Worm (Caenorhabditis elegans) whole organism, L2 larva: Measurements from ENCODE around the gene cest-19.
A peak's percentile ranks its signal among the peaks of the same experiment; 100 is the strongest.

Source experiments
- C34F6.9 ChIP-seq: fragments of 150-350 bp; optimal IDR thresholded peaks from 2 replicates; lab custom pipeline; 2014; ENCODE audit warnings: missing biosample characterization, missing genetic modification characterization
- F13H6.1 ChIP-seq: sonication (generic microtip); optimal IDR thresholded peaks from 2 replicates; lab custom pipeline; 2016; ENCODE audit warnings: missing genetic modification characterization, missing compliant biosample characterization
- R02D3.7 ChIP-seq: fragments of 150-350 bp; optimal IDR thresholded peaks from 2 replicates; lab custom pipeline; 2014; ENCODE audit warnings: missing biosample characterization, missing genetic modification characterization
- Y55F3AM.14 ChIP-seq: fragments of 200-800 bp; sonication (Bioruptor generic); optimal IDR thresholded peaks from 2 replicates; lab custom pipeline; 2018; ENCODE audit warnings: mild to moderate bottlenecking, missing genetic modification characterization, missing compliant biosample characterization
- ZK546.5 ChIP-seq: sonication (generic microtip); optimal IDR thresholded peaks from 2 replicates; lab custom pipeline; 2017; ENCODE audit warnings: missing biosample characterization, missing genetic modification characterization
- alr-1 ChIP-seq: fragments of 150-350 bp; optimal IDR thresholded peaks from 2 replicates; lab custom pipeline; 2014; ENCODE audit warnings: missing biosample characterization, missing genetic modification characterization
- aly-2 ChIP-seq: fragments of 150-350 bp; optimal IDR thresholded peaks from 2 replicates; lab custom pipeline; 2014; ENCODE audit warnings: missing biosample characterization, missing genetic modification characterization
- ama-1 ChIP-seq: fragments of 150-350 bp; optimal IDR thresholded peaks from 2 replicates; lab custom pipeline; 2018; ENCODE audit warnings: inconsistent platforms
- blmp-1 ChIP-seq: sonication (generic microtip); optimal IDR thresholded peaks from 2 replicates; lab custom pipeline; 2017; ENCODE audit warnings: missing genetic modification characterization, mild to moderate bottlenecking, missing compliant biosample characterization, antibody characterized with exemption, moderate library complexity; ENCODE audit not compliant: insufficient read depth
- ceh-16 ChIP-seq: fragments of 150-350 bp; optimal IDR thresholded peaks from 2 replicates; lab custom pipeline; 2014; ENCODE audit warnings: missing biosample characterization, missing genetic modification characterization
- ceh-82 ChIP-seq: fragments of 150-350 bp; optimal IDR thresholded peaks from 2 replicates; lab custom pipeline; 2014; ENCODE audit warnings: missing biosample characterization, missing genetic modification characterization
- crh-2 ChIP-seq: sonication (generic microtip); optimal IDR thresholded peaks from 2 replicates; lab custom pipeline; 2017; ENCODE audit warnings: missing biosample characterization, missing genetic modification characterization
- dmd-4 ChIP-seq: sonication (generic microtip); optimal IDR thresholded peaks from 2 replicates; lab custom pipeline; 2017; ENCODE audit warnings: missing biosample characterization, missing genetic modification characterization
- egl-27 ChIP-seq: sonication (generic microtip); optimal IDR thresholded peaks from 3 replicates; lab custom pipeline; 2017; ENCODE audit warnings: missing biosample characterization, missing genetic modification reagents, missing genetic modification characterization
- elt-1 ChIP-seq: fragments of 150-350 bp; optimal IDR thresholded peaks from 2 replicates; lab custom pipeline; 2014; ENCODE audit warnings: missing biosample characterization, missing genetic modification characterization
- elt-3 ChIP-seq: sonication (generic microtip); optimal IDR thresholded peaks from 2 replicates; lab custom pipeline; 2017; ENCODE audit warnings: missing biosample characterization, missing genetic modification characterization
- fos-1 ChIP-seq: fragments of 150-350 bp; optimal IDR thresholded peaks from 2 replicates; lab custom pipeline; 2014; ENCODE audit warnings: missing biosample characterization, missing genetic modification characterization
- gmeb-1 ChIP-seq: fragments of 150-350 bp; optimal IDR thresholded peaks from 2 replicates; lab custom pipeline; 2014; ENCODE audit warnings: missing biosample characterization, missing genetic modification characterization
- lin-11 ChIP-seq: fragments of 150-350 bp; sonication (generic microtip); optimal IDR thresholded peaks from 2 replicates; lab custom pipeline; 2014; ENCODE audit warnings: missing biosample characterization, missing genetic modification characterization, inconsistent platforms, mixed read lengths
- lin-13 ChIP-seq: fragments of 150-350 bp; optimal IDR thresholded peaks from 2 replicates; lab custom pipeline; 2014; ENCODE audit warnings: missing biosample characterization, missing genetic modification reagents, missing genetic modification characterization
- lin-39 ChIP-seq: fragments of 150-350 bp; optimal IDR thresholded peaks from 2 replicates; lab custom pipeline; 2014; ENCODE audit warnings: missing biosample characterization, missing genetic modification reagents, missing genetic modification characterization
- lsy-2 ChIP-seq, 2 experiments: fragments of 150-350 bp in 1 of 2; sonication (generic microtip) in 1 of 2; optimal IDR thresholded peaks; 2 replicates each; lab custom pipeline; 2014 to 2017; ENCODE audit warnings: missing biosample characterization in 2 of 2, missing genetic modification characterization in 2 of 2
- mab-5 ChIP-seq: fragments of 150-350 bp; optimal IDR thresholded peaks from 2 replicates; lab custom pipeline; 2014; ENCODE audit warnings: missing biosample characterization, missing genetic modification characterization
- mbf-1 ChIP-seq: sonication (generic microtip); optimal IDR thresholded peaks from 2 replicates; lab custom pipeline; 2017; ENCODE audit warnings: missing biosample characterization, missing genetic modification characterization
- mdl-1 ChIP-seq, 2 experiments: fragments of 150-350 bp in 1 of 2; sonication (generic microtip) in 1 of 2; optimal IDR thresholded peaks; 2 replicates each; lab custom pipeline; 2017; ENCODE audit warnings: missing biosample characterization in 2 of 2, missing genetic modification characterization in 2 of 2
- nhr-10 ChIP-seq: sonication (generic microtip); optimal IDR thresholded peaks from 2 replicates; lab custom pipeline; 2017; ENCODE audit warnings: missing biosample characterization, missing genetic modification characterization
- nhr-11 ChIP-seq: fragments of 150-350 bp; optimal IDR thresholded peaks from 2 replicates; lab custom pipeline; 2014; ENCODE audit warnings: missing biosample characterization, missing genetic modification characterization
- nhr-12 ChIP-seq: fragments of 150-350 bp; optimal IDR thresholded peaks from 2 replicates; lab custom pipeline; 2014; ENCODE audit warnings: missing biosample characterization, missing genetic modification characterization
- nhr-129 ChIP-seq: fragments of 150-350 bp; optimal IDR thresholded peaks from 2 replicates; lab custom pipeline; 2014; ENCODE audit warnings: missing biosample characterization, missing genetic modification characterization
- nhr-21 ChIP-seq: fragments of 150-350 bp; optimal IDR thresholded peaks from 2 replicates; lab custom pipeline; 2014; ENCODE audit warnings: missing biosample characterization, missing genetic modification characterization
- nhr-23 ChIP-seq: fragments of 150-350 bp; optimal IDR thresholded peaks from 2 replicates; lab custom pipeline; 2014; ENCODE audit warnings: missing biosample characterization, missing genetic modification reagents, missing genetic modification characterization
- nhr-237 ChIP-seq: fragments of 150-350 bp; optimal IDR thresholded peaks from 2 replicates; lab custom pipeline; 2014; ENCODE audit warnings: missing biosample characterization, missing genetic modification characterization
- nhr-25 ChIP-seq: fragments of 150-350 bp; sonication (generic microtip); optimal IDR thresholded peaks from 3 replicates; lab custom pipeline; 2014; ENCODE audit warnings: missing biosample characterization, missing genetic modification characterization
- nhr-6 ChIP-seq: fragments of 150-350 bp; optimal IDR thresholded peaks from 2 replicates; lab custom pipeline; 2014; ENCODE audit warnings: missing biosample characterization, missing genetic modification characterization
- nhr-77 ChIP-seq: fragments of 150-350 bp; optimal IDR thresholded peaks from 2 replicates; lab custom pipeline; 2014; ENCODE audit warnings: missing biosample characterization, missing genetic modification characterization
- peb-1 ChIP-seq: fragments of 150-350 bp; optimal IDR thresholded peaks from 2 replicates; lab custom pipeline; 2014; ENCODE audit warnings: missing biosample characterization, missing genetic modification characterization
- sem-4 ChIP-seq: fragments of 150-350 bp; optimal IDR thresholded peaks from 2 replicates; lab custom pipeline; 2014; ENCODE audit warnings: missing biosample characterization, missing genetic modification reagents, missing genetic modification characterization
- skn-1 ChIP-seq: sonication (generic microtip); optimal IDR thresholded peaks from 2 replicates; lab custom pipeline; 2017; ENCODE audit warnings: missing biosample characterization, missing genetic modification characterization
- sma-3 ChIP-seq: sonication (generic microtip); optimal IDR thresholded peaks from 2 replicates; lab custom pipeline; 2016; ENCODE audit warnings: missing genetic modification reagents, missing genetic modification characterization, missing compliant biosample characterization
- sma-9 ChIP-seq, 2 experiments: fragments of 150-350 bp in 1 of 2; sonication (generic microtip) in 1 of 2; optimal IDR thresholded peaks; 2 replicates each; lab custom pipeline; 2014 to 2016; ENCODE audit warnings: missing genetic modification characterization in 2 of 2, mild to moderate bottlenecking in 1 of 2, missing biosample characterization in 1 of 2, missing compliant biosample characterization in 1 of 2, missing genetic modification reagents in 1 of 2, moderate library complexity in 1 of 2
- snpc-4 ChIP-seq: fragments of 150-350 bp; optimal IDR thresholded peaks from 2 replicates; lab custom pipeline; 2014; ENCODE audit warnings: missing biosample characterization, missing genetic modification characterization
- unc-39 ChIP-seq: fragments of 150-350 bp; optimal IDR thresholded peaks from 2 replicates; lab custom pipeline; 2014; ENCODE audit warnings: missing biosample characterization, missing genetic modification characterization
- unc-55 ChIP-seq: fragments of 150-350 bp; sonication (generic microtip); optimal IDR thresholded peaks from 3 replicates; lab custom pipeline; 2014; ENCODE audit warnings: missing biosample characterization, missing genetic modification reagents, missing genetic modification characterization
- unc-62 ChIP-seq: fragments of 150-350 bp; optimal IDR thresholded peaks from 2 replicates; lab custom pipeline; 2014; ENCODE audit warnings: missing biosample characterization, missing genetic modification reagents, missing genetic modification characterization
- zag-1 ChIP-seq: fragments of 150-350 bp; optimal IDR thresholded peaks from 2 replicates; lab custom pipeline; 2014; ENCODE audit warnings: missing biosample characterization, missing genetic modification characterization
- ztf-1 ChIP-seq: fragments of 200-800 bp; sonication (Bioruptor generic); conservative IDR thresholded peaks from 2 replicates; pipeline ENCODE4 v1.3.6; 2022; ENCODE audit warnings: missing genetic modification characterization, missing compliant biosample characterization
- ztf-11 ChIP-seq: sonication (generic microtip); optimal IDR thresholded peaks from 2 replicates; lab custom pipeline; 2017; ENCODE audit warnings: missing biosample characterization, missing genetic modification characterization
- ztf-4 ChIP-seq: fragments of 150-350 bp; optimal IDR thresholded peaks from 2 replicates; lab custom pipeline; 2014; ENCODE audit warnings: missing biosample characterization, missing genetic modification characterization

cest-19 gene

DNA sequence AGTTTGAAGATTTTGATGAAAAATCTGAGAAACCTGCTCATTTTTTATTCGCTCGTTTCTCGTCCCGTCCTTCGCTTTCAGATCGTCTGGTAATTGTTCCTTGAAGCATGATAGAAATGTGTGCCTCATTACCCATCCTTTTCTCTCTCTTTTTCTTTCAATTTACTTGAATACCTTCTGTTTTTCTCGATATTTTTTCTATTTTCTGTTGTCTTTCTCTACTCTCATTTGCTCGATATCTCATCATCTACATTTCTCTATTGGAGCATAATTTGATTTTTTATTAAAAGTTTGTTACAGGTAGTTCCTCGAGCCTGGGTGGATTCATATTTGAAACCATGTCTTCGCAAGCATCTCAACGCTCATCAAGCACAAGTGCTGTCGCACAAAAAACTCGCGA, 14.5 kb upstream of the cest-19 start, which contains the start of gene ubc-17:
Gene ubc-17 (plus strand): TSS at position 301 of the 400 bp plus-strand sequence.
- no peak for TF ChIP-seq gmeb-1 (tag; lab: Kevin White, UChicago)
- no peak for TF ChIP-seq sem-4 (tag; lab: Kevin White, UChicago)

DNA sequence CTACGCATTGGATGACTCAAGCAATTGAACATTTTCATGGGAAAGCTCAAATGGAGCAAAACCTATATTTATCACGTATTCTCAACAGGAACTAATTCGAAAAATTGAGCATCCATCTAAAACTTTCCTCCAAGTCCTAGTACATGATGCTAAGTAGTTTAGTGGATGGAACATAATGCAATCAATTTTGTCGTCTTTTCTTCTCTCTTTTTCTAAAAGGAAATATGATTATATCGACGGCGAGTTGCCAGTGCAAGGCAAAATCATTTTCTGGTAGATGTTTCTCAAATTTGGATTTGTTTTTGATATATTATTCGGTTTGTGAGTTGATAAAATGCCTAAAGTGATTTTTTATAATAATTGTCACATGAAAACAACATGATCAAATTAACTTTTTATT, 4.9 kb upstream of the cest-19 start:
- peak; percentile 23 for TF ChIP-seq sma-9 (GFP tag; optimal IDR thresholded peaks at IDR 0.05; lab: Kevin White, UChicago)
- TF ChIP-seq sma-9 (tag; optimal IDR thresholded peaks at IDR 0.05; lab: Kevin White, UChicago) = no peak
- no peak for TF ChIP-seq sma-3 (GFP tag; lab: Kevin White, UChicago)
- no peak for TF ChIP-seq fos-1
- peak; percentile 40 for TF ChIP-seq sem-4 (tag; lab: Kevin White, UChicago)
- TF ChIP-seq mab-5 (tag; lab: Kevin White, UChicago) = no peak
- TF ChIP-seq nhr-10 (tag; lab: Kevin White, UChicago) = no peak
- no peak for TF ChIP-seq nhr-237
- no peak for TF ChIP-seq blmp-1
- TF ChIP-seq nhr-129 (tag; lab: Kevin White, UChicago) = no peak
- no peak for TF ChIP-seq elt-1 (tag; lab: Kevin White, UChicago)
- TF ChIP-seq unc-55 (GFP tag; lab: Kevin White, UChicago) = no peak
- no peak for TF ChIP-seq ztf-1
- peak; percentile 33 for TF ChIP-seq egl-27 (tag; lab: Kevin White, UChicago)
- no peak for TF ChIP-seq peb-1 (tag; lab: Kevin White, UChicago)
- TF ChIP-seq ceh-16 (tag; lab: Kevin White, UChicago) = no peak
- no peak for TF ChIP-seq crh-2 (tag; lab: Kevin White, UChicago)
- no peak for TF ChIP-seq snpc-4 (tag; lab: Kevin White, UChicago)
- TF ChIP-seq skn-1 (tag; lab: Kevin White, UChicago) = no peak
- no peak for TF ChIP-seq lin-13 (GFP tag; lab: Kevin White, UChicago)
- TF ChIP-seq nhr-21 (tag; lab: Kevin White, UChicago) = no peak
- TF ChIP-seq ztf-11 (tag; lab: Kevin White, UChicago) = no peak
- no peak for TF ChIP-seq nhr-11 (tag; lab: Kevin White, UChicago)
- no peak for TF ChIP-seq gmeb-1 (tag; lab: Kevin White, UChicago)
- no peak for TF ChIP-seq lin-11
- no peak for TF ChIP-seq nhr-12 (tag; lab: Kevin White, UChicago)
- no peak for TF ChIP-seq nhr-77 (tag; lab: Kevin White, UChicago)
- TF ChIP-seq ama-1 (lab: Kevin White, UChicago) = no peak
- TF ChIP-seq lin-39 (tag; lab: Kevin White, UChicago) = no peak
- no peak for TF ChIP-seq nhr-6
- peak; percentile 47 for TF ChIP-seq zag-1 (tag; lab: Kevin White, UChicago)
- TF ChIP-seq ztf-4 = no peak
- TF ChIP-seq mbf-1 = no peak
- TF ChIP-seq nhr-25 (tag; lab: Kevin White, UChicago) = no peak
- peak; percentile 10 for TF ChIP-seq C34F6.9
- no peak for TF ChIP-seq F13H6.1 (tag; lab: Kevin White, UChicago)
- TF ChIP-seq Y55F3AM.14 = no peak
- TF ChIP-seq mdl-1 (tag; optimal IDR thresholded peaks at IDR 0.05; lab: Kevin White, UChicago) = no peak
- no peak for TF ChIP-seq dmd-4 (tag; lab: Kevin White, UChicago)
- TF ChIP-seq unc-62 = no peak
- peak in 1 of 2 experiments; percentile 30 for TF ChIP-seq lsy-2 (tag; optimal IDR thresholded peaks at IDR 0.05; lab: Kevin White, UChicago)
- no peak for TF ChIP-seq aly-2 (tag; lab: Kevin White, UChicago)
- TF ChIP-seq unc-39 (tag; lab: Kevin White, UChicago) = no peak
- TF ChIP-seq alr-1 (tag; lab: Kevin White, UChicago) = no peak
- no peak for TF ChIP-seq ZK546.5
- TF ChIP-seq elt-3 (tag; lab: Kevin White, UChicago) = no peak
- TF ChIP-seq R02D3.7 (tag; lab: Kevin White, UChicago) = no peak
- TF ChIP-seq ceh-82 (tag; lab: Kevin White, UChicago) = no peak
- TF ChIP-seq nhr-23 (tag; lab: Kevin White, UChicago) = no peak
- TF ChIP-seq, all 48 proteins: peak for 6
